Fruit fly (Drosophila melanogaster): ENCODE measurements around the gene CG18417.

Gene CG18417

DNA sequence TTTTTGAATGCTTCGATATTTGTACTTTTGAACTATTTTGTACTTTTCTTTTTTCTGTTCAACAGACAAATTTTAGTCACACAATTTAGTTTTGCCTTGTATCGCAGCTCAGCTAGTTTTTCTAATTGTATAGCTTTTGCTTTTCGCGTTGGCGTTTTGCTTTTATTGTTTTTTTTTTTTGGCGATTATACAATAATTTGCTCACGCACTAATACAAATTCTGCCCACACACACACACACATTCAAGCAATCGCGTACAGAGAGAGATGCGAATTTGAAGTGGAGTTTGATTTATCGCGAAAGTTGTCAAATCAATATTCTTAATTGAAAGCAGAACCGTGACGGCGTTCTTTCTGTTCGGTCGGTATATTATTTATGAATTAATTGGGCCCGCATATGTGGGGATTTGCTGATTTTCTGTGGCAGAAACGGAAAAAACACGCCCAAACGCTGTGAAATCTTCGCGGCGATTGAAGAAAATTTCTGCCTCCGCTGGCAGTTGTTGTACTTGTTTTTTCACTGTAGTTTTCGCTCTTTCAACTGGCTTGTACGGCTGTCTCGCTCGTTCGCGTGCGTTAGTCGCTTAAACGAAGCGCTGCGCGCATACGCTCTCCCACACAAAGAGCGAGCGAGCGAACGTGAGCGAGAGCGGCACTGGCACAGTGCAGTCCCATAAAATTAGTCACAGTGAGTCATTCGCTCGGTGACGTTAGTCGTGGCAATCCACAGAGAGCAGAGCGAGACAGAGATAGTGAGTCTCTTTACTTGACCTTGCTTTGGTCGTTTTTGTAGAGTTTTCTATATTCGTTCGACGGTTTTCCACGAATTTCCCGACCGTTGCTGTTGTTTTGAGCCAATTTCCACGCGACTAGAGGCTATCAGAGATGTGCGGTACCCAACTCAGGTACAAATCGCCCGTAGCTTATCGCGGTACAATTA, 35.1 kb downstream of the CG18417 start, which contains the start of gene Rac2 (continued):
- TF ChIP-seq CG15514 (GFP tag; optimal IDR thresholded peaks at IDR 0.05) (peak; percentile 42), CG6791 (GFP tag; IDR thresholded peaks at IDR 0.05; ENCODE audit: partially characterized antibody) (peak; percentile 57; the same call in 1 of the 3 replicates), Ravus (GFP tag; IDR thresholded peaks at IDR 0.05) (no peak), kni (GFP tag; optimal IDR thresholded peaks at IDR 0.05) (peak; percentile 82), Bgb (GFP tag; IDR thresholded peaks at IDR 0.05; ENCODE audit: partially characterized antibody) (peak; percentile 36; the same call in 1 of the 2 replicates), CG11093 (GFP tag; IDR thresholded peaks at IDR 0.05) (0 out of 3 replicates have a peak, but pooled peaks have one; percentile 17), Atf6 (GFP tag; IDR thresholded peaks at IDR 0.05) (peak; percentile 13; the same call in 1 of the 2 replicates), ab (GFP tag; optimal IDR thresholded peaks at IDR 0.05) (peak; percentile 9), nmo (GFP tag; optimal IDR thresholded peaks at IDR 0.05) (no peak), hbn (GFP tag; IDR thresholded peaks at IDR 0.05; ENCODE audit: partially characterized antibody) (peak; percentile 44), twi (tag; optimal IDR thresholded peaks at IDR 0.05) (peak; percentile 14), bbx (GFP tag; IDR thresholded peaks at IDR 0.05; ENCODE audit: partially characterized antibody) (peak; percentile 54), CG5953 (GFP tag; IDR thresholded peaks at IDR 0.05) (0 out of 2 replicates have a peak, but pooled peaks have one; percentile 3), CkIIα-i1 (GFP tag; IDR thresholded peaks at IDR 0.05) (no peak), Rx (GFP tag; IDR thresholded peaks at IDR 0.05) (0 out of 2 replicates have a peak, but pooled peaks have one; percentile 16), abd-A (tag; optimal IDR thresholded peaks at IDR 0.05) (peak; percentile 58), rib (GFP tag; IDR thresholded peaks at IDR 0.05) (peak; percentile 64; the same call in 1 of the 2 replicates), Sry-β (GFP tag; optimal IDR thresholded peaks at IDR 0.05) (peak; percentile 86), HLH4C (GFP tag; IDR thresholded peaks at IDR 0.05; ENCODE audit: partially characterized antibody) (0 out of 3 replicates have a peak, but pooled peaks have one; percentile 37), Optix (GFP tag; IDR thresholded peaks at IDR 0.05) (0 out of 3 replicates have a peak, but pooled peaks have one; percentile 19), sr (GFP tag; IDR thresholded peaks at IDR 0.05) (peak; percentile 67), maf-S (GFP tag; optimal IDR thresholded peaks at IDR 0.05) (no peak), Side (GFP tag; optimal IDR thresholded peaks at IDR 0.05) (peak; percentile 12), schlank (tag; optimal IDR thresholded peaks at IDR 0.05) (no peak), sens (GFP tag) (peak; percentile 86), CG3407 (GFP tag; optimal IDR thresholded peaks at IDR 0.05) (no peak), CG11504 (tag; optimal IDR thresholded peaks at IDR 0.05) (peak; percentile 37), crp (GFP tag; optimal IDR thresholded peaks at IDR 0.05) (no peak), CG16813 (GFP tag; IDR thresholded peaks at IDR 0.05; ENCODE audit: partially characterized antibody) (peak; percentile 40; the same call in 1 of the 3 replicates), HmgD (GFP tag; optimal IDR thresholded peaks at IDR 0.05) (peak; percentile 45), CG4424 (GFP tag; optimal IDR thresholded peaks at IDR 0.05) (no peak), Hmx (GFP tag; optimal IDR thresholded peaks at IDR 0.05) (no peak), MESR4 (GFP tag; optimal IDR thresholded peaks at IDR 0.05) (peak; percentile 14), prd (optimal IDR thresholded peaks at IDR 0.05) (no peak), prd (GFP tag; IDR thresholded peaks at IDR 0.05) (peak; percentile 33; the same call in 2 of the 3 replicates), fru (optimal IDR thresholded peaks at IDR 0.05) (no peak), CG17829 (tag; optimal IDR thresholded peaks at IDR 0.05) (peak; percentile 15), NfI (GFP tag; optimal IDR thresholded peaks at IDR 0.05) (peak; percentile 13), nerfin-1 (tag; optimal IDR thresholded peaks at IDR 0.05) (no peak), CG33557 (GFP tag; optimal IDR thresholded peaks at IDR 0.05) (peak; percentile 27), Blimp-1 (GFP tag; optimal IDR thresholded peaks at IDR 0.05) (no peak), ci (GFP tag; IDR thresholded peaks at IDR 0.05) (0 out of 3 replicates have a peak, but pooled peaks have one; percentile 59), CG12155 (GFP tag; optimal IDR thresholded peaks at IDR 0.05) (peak; percentile 30), CG14014 (GFP tag; IDR thresholded peaks at IDR 0.05) (0 out of 2 replicates have a peak, but pooled peaks have one; percentile 9), bsh (GFP tag; optimal IDR thresholded peaks at IDR 0.05) (peak; percentile 14 to 24), CG3065 (GFP tag; optimal IDR thresholded peaks at IDR 0.05) (no peak), BEAF-32 (GFP tag; optimal IDR thresholded peaks at IDR 0.05) (no peak)

Measured in whole organism, embryonic.